Worm (Caenorhabditis elegans): Measurements from ENCODE around the gene C32D5.7.

C32D5.7 gene

ce11 chrII:6358905-6359304 is 19.1 kb upstream of the C32D5.7 start, which contains the start of gene C32D5.12:
TSS of gene C32D5.12 (minus strand) at chrII:6359005.
- TF ChIP-seq nhr-77 (tag; optimal IDR thresholded peaks at IDR 0.05) (no peak), nhr-6 (tag; optimal IDR thresholded peaks at IDR 0.05) (no peak), ZK546.5 (tag; optimal IDR thresholded peaks at IDR 0.05) (no peak), unc-62 (GFP tag; optimal IDR thresholded peaks at IDR 0.05) (no peak), ama-1 (optimal IDR thresholded peaks at IDR 0.05) (no peak), dmd-4 (tag; optimal IDR thresholded peaks at IDR 0.05) (no peak), mdl-1 (tag; optimal IDR thresholded peaks at IDR 0.05) (no peak), nhr-21 (tag; optimal IDR thresholded peaks at IDR 0.05) (no peak), skn-1 (tag; optimal IDR thresholded peaks at IDR 0.05) (no peak)

- TF ChIP-seq unc-62 (GFP tag; optimal IDR thresholded peaks at IDR 0.05) = no peak
- TF ChIP-seq mdl-1 (tag; optimal IDR thresholded peaks at IDR 0.05) = no peak
- no peak for TF ChIP-seq snpc-4 (tag; optimal IDR thresholded peaks at IDR 0.05)
- no peak for TF ChIP-seq sma-9 (GFP tag; optimal IDR thresholded peaks at IDR 0.05)
- no peak for TF ChIP-seq sma-9 (tag; optimal IDR thresholded peaks at IDR 0.05)
- no peak for TF ChIP-seq nhr-23 (tag; optimal IDR thresholded peaks at IDR 0.05)
- TF ChIP-seq ztf-4 (tag; optimal IDR thresholded peaks at IDR 0.05) = no peak
- TF ChIP-seq R02D3.7 (tag; optimal IDR thresholded peaks at IDR 0.05) = no peak
- no peak for TF ChIP-seq ZK546.5 (tag; optimal IDR thresholded peaks at IDR 0.05)
- TF ChIP-seq ceh-16 (tag; optimal IDR thresholded peaks at IDR 0.05) = no peak
- TF ChIP-seq lin-13 (GFP tag; optimal IDR thresholded peaks at IDR 0.05) = no peak
- no peak for TF ChIP-seq aly-2 (tag; optimal IDR thresholded peaks at IDR 0.05)
Measured at ce11 chrII:6358232-6358631, 18.4 kb upstream of the C32D5.7 start.

ce11 chrII:6355396-6356346 is 15.8 kb upstream of the C32D5.7 start, which contains the start of gene C32D5.11:
TSS of gene C32D5.11 (minus strand) at chrII:6355446.
- no peak for TF ChIP-seq nhr-23 (tag; optimal IDR thresholded peaks at IDR 0.05)
- TF ChIP-seq nhr-10 (tag; optimal IDR thresholded peaks at IDR 0.05) = no peak
- TF ChIP-seq lin-39 (tag; optimal IDR thresholded peaks at IDR 0.05) = no peak
- TF ChIP-seq lin-11 (tag; optimal IDR thresholded peaks at IDR 0.05) = peak; percentile 80
- peak; percentile 47 to 89 for TF ChIP-seq lsy-2 (tag; optimal IDR thresholded peaks at IDR 0.05)
- TF ChIP-seq Y55F3AM.14 (GFP tag; optimal IDR thresholded peaks at IDR 0.05) = no peak
- no peak for TF ChIP-seq ztf-11 (tag; optimal IDR thresholded peaks at IDR 0.05)
- no peak for TF ChIP-seq peb-1 (tag; optimal IDR thresholded peaks at IDR 0.05)
- no peak for TF ChIP-seq unc-39 (tag; optimal IDR thresholded peaks at IDR 0.05)
- TF ChIP-seq ztf-4 (tag; optimal IDR thresholded peaks at IDR 0.05) = peak; percentile 13
- TF ChIP-seq nhr-6 (tag; optimal IDR thresholded peaks at IDR 0.05) = peak; percentile 32
- TF ChIP-seq crh-2 (tag; optimal IDR thresholded peaks at IDR 0.05) = peak; percentile 76
- no peak for TF ChIP-seq blmp-1 (tag; optimal IDR thresholded peaks at IDR 0.05; ENCODE audit: insufficient read depth)
- TF ChIP-seq skn-1 (tag; optimal IDR thresholded peaks at IDR 0.05) = no peak
- TF ChIP-seq elt-3 (tag; optimal IDR thresholded peaks at IDR 0.05) = no peak
- TF ChIP-seq sma-3 (GFP tag; optimal IDR thresholded peaks at IDR 0.05) = peak; percentile 64
- no peak for TF ChIP-seq R02D3.7 (tag; optimal IDR thresholded peaks at IDR 0.05)
- TF ChIP-seq nhr-21 (tag; optimal IDR thresholded peaks at IDR 0.05) = peak; percentile 36
- no peak for TF ChIP-seq ceh-16 (tag; optimal IDR thresholded peaks at IDR 0.05)
- no peak for TF ChIP-seq mdl-1 (tag; optimal IDR thresholded peaks at IDR 0.05)
- peak; percentile 21 for TF ChIP-seq mab-5 (tag; optimal IDR thresholded peaks at IDR 0.05)
- no peak for TF ChIP-seq unc-62 (GFP tag; optimal IDR thresholded peaks at IDR 0.05)
- TF ChIP-seq mbf-1 (tag; optimal IDR thresholded peaks at IDR 0.05) = no peak
- TF ChIP-seq ZK546.5 (tag; optimal IDR thresholded peaks at IDR 0.05) = no peak
- TF ChIP-seq F13H6.1 (tag; optimal IDR thresholded peaks at IDR 0.05) = peak; percentile 62
- TF ChIP-seq lin-13 (GFP tag; optimal IDR thresholded peaks at IDR 0.05) = peak; percentile 72
- TF ChIP-seq zag-1 (tag; optimal IDR thresholded peaks at IDR 0.05) = no peak
- no peak for TF ChIP-seq ztf-1 (GFP tag; conservative IDR thresholded peaks at IDR 0.05)
- TF ChIP-seq nhr-129 (tag; optimal IDR thresholded peaks at IDR 0.05) = peak; percentile 81
- TF ChIP-seq ceh-82 (tag; optimal IDR thresholded peaks at IDR 0.05) = no peak
- TF ChIP-seq C34F6.9 (tag; optimal IDR thresholded peaks at IDR 0.05) = peak; percentile 90
- peak; percentile 81 for TF ChIP-seq unc-55 (GFP tag; optimal IDR thresholded peaks at IDR 0.05)
- TF ChIP-seq nhr-25 (tag; optimal IDR thresholded peaks at IDR 0.05) = peak; percentile 74
- TF ChIP-seq egl-27 (tag; optimal IDR thresholded peaks at IDR 0.05) = peak; percentile 15
- TF ChIP-seq dmd-4 (tag; optimal IDR thresholded peaks at IDR 0.05) = no peak
- TF ChIP-seq nhr-237 (tag; optimal IDR thresholded peaks at IDR 0.05) = no peak
- TF ChIP-seq nhr-11 (tag; optimal IDR thresholded peaks at IDR 0.05) = no peak
- TF ChIP-seq sma-9 (GFP tag; optimal IDR thresholded peaks at IDR 0.05) = peak; percentile 72
- TF ChIP-seq sma-9 (tag; optimal IDR thresholded peaks at IDR 0.05) = no peak
- no peak for TF ChIP-seq nhr-12 (tag; optimal IDR thresholded peaks at IDR 0.05)
- peak; percentile 73 for TF ChIP-seq sem-4 (tag; optimal IDR thresholded peaks at IDR 0.05)
- TF ChIP-seq elt-1 (tag; optimal IDR thresholded peaks at IDR 0.05) = no peak
- TF ChIP-seq aly-2 (tag; optimal IDR thresholded peaks at IDR 0.05) = no peak
- TF ChIP-seq snpc-4 (tag; optimal IDR thresholded peaks at IDR 0.05) = peak; percentile 56

All from whole organism, L2 larva.